Fruit fly (Drosophila melanogaster): ENCODE data around the gene CG3009.

The CG3009 gene

DNA sequence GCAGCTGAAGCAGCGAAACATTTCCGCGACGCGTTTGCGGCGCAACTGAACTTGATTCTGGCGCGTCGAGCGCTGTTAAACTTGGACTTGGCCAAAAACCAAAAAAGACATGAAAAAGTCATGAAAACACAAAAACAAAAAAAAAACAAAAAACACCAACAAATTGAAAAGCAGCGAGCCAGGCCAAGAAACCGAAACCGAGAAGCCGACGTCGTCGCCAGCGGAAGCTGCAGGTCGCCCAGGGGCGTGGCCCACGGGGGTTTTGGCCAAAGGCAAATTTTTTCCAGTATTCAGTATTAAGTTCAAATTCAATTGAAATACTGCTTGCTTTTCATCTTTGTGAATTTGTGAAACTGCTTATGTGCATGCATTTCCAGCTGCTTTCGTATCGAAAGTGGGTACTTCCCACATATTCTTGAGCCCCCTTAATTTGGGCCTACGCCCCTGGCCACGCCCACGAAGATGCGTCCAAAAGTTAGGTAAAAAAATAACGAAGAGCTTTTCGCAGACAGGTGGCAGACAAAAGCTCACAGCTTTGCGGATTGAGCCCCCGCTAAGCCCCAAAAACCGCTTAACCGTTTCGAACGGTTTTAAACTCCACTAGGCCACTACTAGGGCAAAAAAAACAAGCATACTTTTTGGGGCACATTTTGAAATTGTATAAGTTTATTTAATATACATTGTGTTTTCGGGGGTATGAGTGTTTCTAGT, at the start of gene CG3009:
Gene CG3009, minus strand, starts transcription at position 51 of the 711 bp plus-strand sequence.
- no peak for TF ChIP-seq Myc (optimal IDR thresholded peaks at IDR 0.05)
- no peak for TF ChIP-seq ttk (optimal IDR thresholded peaks at IDR 0.05)
- TF ChIP-seq h (optimal IDR thresholded peaks at IDR 0.05), result no peak
- TF ChIP-seq insv (optimal IDR thresholded peaks at IDR 0.05), result no peak
- TF ChIP-seq psq (optimal IDR thresholded peaks at IDR 0.05), result no peak
- TF ChIP-seq Sin3A (optimal IDR thresholded peaks at IDR 0.05), result no peak

DNA sequence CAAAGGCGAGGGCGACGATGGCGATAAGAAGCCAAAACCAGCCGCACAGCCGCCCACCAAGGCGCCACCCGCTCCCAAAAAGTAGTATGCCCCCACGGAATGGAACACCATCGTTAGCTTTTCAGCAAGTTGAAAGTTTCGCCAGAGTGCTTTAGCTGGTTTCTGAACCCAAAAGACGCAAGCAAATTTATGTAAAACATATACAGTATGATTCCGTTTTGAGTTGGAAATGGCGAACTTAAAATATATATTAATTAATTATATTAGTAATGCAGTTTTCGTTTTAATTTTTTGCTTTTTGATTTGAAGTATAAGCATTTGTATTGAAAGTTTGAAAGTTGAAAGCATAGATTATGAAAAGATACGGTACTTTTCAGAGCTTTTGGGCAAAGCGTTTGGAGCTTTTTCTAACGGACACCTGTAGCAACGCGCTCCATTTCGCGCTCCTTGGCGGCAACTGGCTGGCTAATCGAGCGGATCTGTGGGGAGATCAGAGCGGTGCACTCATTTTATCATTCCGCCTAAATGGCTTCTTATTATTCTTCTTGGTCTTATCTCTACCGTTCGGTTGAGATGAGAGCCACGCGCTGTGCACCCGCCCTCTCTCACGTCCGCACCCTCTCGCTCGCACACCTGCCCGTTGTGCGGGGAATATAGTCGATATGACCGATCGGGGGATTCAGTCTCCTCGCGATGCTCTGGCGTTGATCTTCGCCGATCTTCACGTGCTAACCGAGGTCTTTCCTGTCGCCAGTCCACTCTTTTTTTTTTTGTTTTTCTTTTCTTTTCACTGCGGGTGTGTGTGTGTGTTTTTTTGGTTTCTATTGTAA, 41.0 kb upstream of the CG3009 start, which contains the start of gene Proc-R:
Gene Proc-R, plus strand, starts transcription at position 680 of the 830 bp plus-strand sequence.
- TF ChIP-seq Myc (optimal IDR thresholded peaks at IDR 0.05) (no peak), ttk (optimal IDR thresholded peaks at IDR 0.05) (no peak), Sin3A (optimal IDR thresholded peaks at IDR 0.05) (no peak), psq (optimal IDR thresholded peaks at IDR 0.05) (no peak), insv (optimal IDR thresholded peaks at IDR 0.05) (no peak), h (optimal IDR thresholded peaks at IDR 0.05) (no peak)

DNA sequence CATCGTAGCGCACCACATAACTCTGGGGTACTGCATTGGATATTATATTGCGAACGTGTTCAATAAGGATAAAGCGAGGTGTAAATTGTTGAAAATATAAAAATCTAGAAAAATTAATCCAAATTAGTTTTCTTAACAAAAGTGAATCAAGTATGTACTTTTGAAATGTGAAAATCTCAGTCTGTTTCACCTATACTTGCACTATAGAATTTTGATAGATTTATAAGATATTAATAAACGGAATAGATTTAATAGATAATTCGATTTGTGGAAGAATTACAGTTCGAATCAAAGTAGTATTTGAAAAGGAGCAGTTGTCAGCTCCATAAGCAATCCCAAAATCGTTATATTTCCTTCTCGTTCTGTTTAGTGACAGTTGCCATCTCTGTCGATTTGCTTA, 38.5 kb upstream of the CG3009 start, which contains the start of gene CG7024:
Gene CG7024, plus strand, starts transcription at position 301 of the 400 bp plus-strand sequence.
- TF ChIP-seq insv (optimal IDR thresholded peaks at IDR 0.05) (no peak), psq (optimal IDR thresholded peaks at IDR 0.05) (no peak), Sin3A (optimal IDR thresholded peaks at IDR 0.05) (no peak), Myc (optimal IDR thresholded peaks at IDR 0.05) (no peak)

DNA sequence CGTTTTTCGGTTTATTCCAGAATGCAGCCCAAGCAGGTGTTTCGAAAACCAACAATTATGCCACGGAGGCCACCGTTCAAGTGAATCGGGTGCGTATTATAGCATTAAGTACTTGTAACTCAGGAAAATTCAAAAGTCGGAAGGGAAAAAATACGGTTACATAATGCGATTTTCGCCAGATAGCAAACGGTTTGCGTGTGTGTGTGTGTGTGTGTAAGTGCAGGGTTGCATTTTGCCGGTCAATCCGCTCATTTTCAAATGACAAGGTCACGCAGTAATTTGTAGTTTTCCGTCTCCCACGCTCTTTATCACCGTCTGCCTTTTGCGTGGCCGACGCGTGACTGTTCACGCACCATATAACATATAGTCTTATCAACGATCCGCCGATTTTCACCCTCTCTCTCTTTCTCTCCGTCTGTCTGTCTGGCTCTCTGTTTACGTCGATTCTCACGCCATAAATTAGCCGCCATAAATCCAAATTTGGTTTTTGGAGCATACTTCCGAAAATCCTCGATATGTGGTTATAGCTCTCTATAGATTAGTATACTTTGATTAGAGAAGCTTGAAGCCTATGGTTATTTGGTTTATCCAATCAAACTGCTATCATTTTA, 36.4 kb upstream of the CG3009 start:
- TF ChIP-seq Myc (optimal IDR thresholded peaks at IDR 0.05) (no peak), Sin3A (optimal IDR thresholded peaks at IDR 0.05) (no peak), insv (optimal IDR thresholded peaks at IDR 0.05) (no peak), h (optimal IDR thresholded peaks at IDR 0.05) (no peak), ttk (optimal IDR thresholded peaks at IDR 0.05) (no peak), psq (optimal IDR thresholded peaks at IDR 0.05) (no peak)

DNA sequence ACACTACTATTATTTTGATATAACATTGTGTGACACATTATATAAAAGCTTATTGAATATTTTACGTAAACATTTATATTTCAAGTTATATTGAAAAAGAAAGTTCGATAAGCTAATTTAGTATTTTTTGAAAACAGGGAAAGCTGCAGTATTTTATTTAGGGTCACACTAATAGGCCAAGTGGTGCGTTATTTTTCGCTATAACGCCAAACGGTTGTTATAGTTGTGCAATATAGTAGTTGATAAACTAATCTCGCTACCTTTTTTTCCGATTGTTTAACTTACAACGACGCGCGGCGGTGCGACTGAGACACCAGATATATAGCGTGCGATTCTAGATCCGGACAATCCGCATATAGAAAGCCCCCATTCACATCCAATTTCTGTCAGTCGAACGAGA, 35.6 kb upstream of the CG3009 start, which contains the start of gene Pdha:
Gene Pdha, plus strand, starts transcription at position 167 of the 400 bp plus-strand sequence.
- TF ChIP-seq Sin3A (optimal IDR thresholded peaks at IDR 0.05), result no peak
- no peak for TF ChIP-seq Myc (optimal IDR thresholded peaks at IDR 0.05)
- TF ChIP-seq insv (optimal IDR thresholded peaks at IDR 0.05), result no peak
- no peak for TF ChIP-seq psq (optimal IDR thresholded peaks at IDR 0.05)
- TF ChIP-seq h (optimal IDR thresholded peaks at IDR 0.05), result no peak

DNA sequence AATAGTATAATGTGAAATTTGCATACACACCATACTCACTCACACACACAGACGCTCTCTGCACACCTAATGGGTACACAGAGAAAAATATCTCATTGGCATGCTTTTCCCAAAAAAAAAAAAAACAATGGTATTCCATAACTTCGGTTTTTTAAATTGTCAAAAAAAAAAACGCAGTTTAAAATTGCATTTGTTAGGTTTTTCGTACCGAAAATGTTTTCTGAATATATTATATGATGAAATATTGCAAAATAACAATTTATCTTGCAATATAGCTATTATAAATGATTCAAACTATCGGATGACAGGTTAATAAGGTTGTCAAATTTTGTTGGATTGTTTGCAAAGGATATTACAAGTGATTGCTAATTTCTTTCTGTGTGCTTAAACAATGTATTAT, 33.3 kb upstream of the CG3009 start:
- no peak for TF ChIP-seq h (optimal IDR thresholded peaks at IDR 0.05)
- TF ChIP-seq Sin3A (optimal IDR thresholded peaks at IDR 0.05), result no peak
- no peak for TF ChIP-seq psq (optimal IDR thresholded peaks at IDR 0.05)
- TF ChIP-seq insv (optimal IDR thresholded peaks at IDR 0.05), result no peak
- TF ChIP-seq Myc (optimal IDR thresholded peaks at IDR 0.05), result no peak
- TF ChIP-seq ttk (optimal IDR thresholded peaks at IDR 0.05), result no peak

DNA sequence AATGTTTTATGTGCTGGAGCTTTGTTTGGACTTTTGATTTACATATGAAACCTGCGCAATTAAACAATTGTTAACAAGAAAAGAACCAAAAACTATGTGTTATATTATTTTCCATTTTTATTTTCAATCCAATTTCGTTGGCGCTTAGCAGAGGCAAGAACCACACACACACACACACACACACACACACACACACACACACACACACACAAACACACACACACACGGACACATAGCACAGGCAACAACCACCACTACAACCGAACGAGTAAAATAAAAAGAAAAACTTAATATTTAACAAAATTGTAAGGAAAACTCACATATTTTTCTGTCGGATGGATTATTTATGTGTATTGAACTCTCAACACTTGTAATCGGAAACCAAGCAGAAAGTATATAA, 32.9 kb upstream of the CG3009 start:
- TF ChIP-seq psq (optimal IDR thresholded peaks at IDR 0.05), result no peak
- no peak for TF ChIP-seq h (optimal IDR thresholded peaks at IDR 0.05)
- TF ChIP-seq ttk (optimal IDR thresholded peaks at IDR 0.05), result no peak
- no peak for TF ChIP-seq Sin3A (optimal IDR thresholded peaks at IDR 0.05)
- no peak for TF ChIP-seq insv (optimal IDR thresholded peaks at IDR 0.05)
- TF ChIP-seq Myc (optimal IDR thresholded peaks at IDR 0.05), result no peak

DNA sequence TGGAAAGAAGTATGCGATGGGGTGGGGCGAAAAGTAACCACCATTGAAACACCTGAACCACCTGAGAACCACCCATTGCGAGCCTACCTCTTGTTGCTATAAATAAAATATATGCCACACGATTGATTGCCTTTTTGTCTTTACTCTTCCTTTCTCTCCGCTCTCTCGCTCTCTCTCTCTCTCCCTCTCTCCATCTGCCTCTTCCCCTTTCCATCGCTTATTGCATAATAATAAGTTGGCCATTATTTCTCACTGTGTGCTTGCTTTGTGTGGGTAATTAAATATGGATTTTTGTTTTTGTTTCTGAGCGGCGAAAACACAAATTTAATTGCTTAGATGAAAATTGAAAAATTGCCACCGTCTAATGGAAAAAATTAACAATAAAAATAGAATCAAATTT, 27.6 kb upstream of the CG3009 start:
- TF ChIP-seq psq (optimal IDR thresholded peaks at IDR 0.05) (no peak), h (optimal IDR thresholded peaks at IDR 0.05) (no peak), ttk (optimal IDR thresholded peaks at IDR 0.05) (no peak), Myc (optimal IDR thresholded peaks at IDR 0.05) (no peak), insv (optimal IDR thresholded peaks at IDR 0.05) (no peak), Sin3A (optimal IDR thresholded peaks at IDR 0.05) (no peak)

DNA sequence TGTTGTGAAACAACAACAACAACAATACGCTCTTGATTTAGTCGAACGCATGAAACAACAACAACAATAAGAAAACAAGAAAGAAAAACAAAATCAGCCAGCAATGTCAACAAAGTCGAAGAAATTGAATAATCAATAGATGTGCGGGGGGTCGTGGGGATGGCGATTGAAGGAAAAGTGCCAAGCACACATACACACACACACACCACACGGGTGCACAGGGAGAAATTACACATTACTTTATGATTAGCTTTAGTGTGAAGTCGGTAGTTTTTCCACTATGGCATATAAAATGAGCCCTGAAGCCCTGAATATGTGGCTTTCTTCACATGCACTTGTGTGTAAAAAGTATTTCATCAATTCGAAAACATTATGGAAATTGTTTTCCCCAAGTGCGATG, 26.5 kb upstream of the CG3009 start:
- no peak for TF ChIP-seq insv (optimal IDR thresholded peaks at IDR 0.05)
- no peak for TF ChIP-seq Sin3A (optimal IDR thresholded peaks at IDR 0.05)
- TF ChIP-seq h (optimal IDR thresholded peaks at IDR 0.05), result no peak
- TF ChIP-seq ttk (optimal IDR thresholded peaks at IDR 0.05), result no peak
- no peak for TF ChIP-seq Myc (optimal IDR thresholded peaks at IDR 0.05)
- no peak for TF ChIP-seq psq (optimal IDR thresholded peaks at IDR 0.05)

DNA sequence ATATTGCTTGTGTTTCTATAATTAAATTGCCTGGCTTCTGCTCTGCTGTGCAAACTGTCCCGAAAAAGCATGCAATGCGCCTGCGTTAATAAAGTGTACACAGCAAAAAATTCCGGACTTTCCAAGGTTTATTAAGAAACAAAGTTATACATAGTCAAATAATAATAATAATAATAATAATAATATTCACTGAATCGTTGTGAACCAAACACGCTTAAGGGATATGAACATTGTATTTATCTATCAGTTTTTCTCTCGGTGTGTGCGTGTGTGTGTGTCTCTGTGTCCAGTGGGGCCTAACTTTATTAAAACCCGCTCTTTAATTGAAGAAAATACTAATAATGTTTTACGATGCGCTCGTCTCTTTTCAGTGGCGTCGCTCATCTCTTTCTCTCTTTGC, 24.7 kb upstream of the CG3009 start:
- TF ChIP-seq Myc (optimal IDR thresholded peaks at IDR 0.05) (no peak), h (optimal IDR thresholded peaks at IDR 0.05) (no peak), Sin3A (optimal IDR thresholded peaks at IDR 0.05) (no peak), insv (optimal IDR thresholded peaks at IDR 0.05) (no peak), ttk (optimal IDR thresholded peaks at IDR 0.05) (no peak), psq (optimal IDR thresholded peaks at IDR 0.05) (no peak)

DNA sequence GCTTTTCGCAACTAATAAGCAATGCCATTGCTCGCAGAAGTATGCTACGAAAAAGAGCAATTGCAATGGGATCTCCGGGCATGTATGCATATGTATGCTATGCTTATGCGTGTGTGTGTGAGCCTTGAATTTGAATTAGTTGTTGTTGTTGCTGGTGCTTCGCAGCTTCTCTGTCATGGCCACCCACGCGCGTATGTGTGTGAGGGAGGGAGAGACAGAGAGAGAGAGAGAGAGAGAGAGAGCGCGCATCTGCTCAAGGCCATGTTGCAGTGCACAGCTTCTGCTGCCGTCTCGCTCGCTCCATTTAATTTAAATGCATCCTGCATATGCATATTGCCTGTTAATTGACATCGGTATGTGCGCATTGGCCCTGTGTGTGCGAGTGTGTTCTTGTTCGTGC, 24.3 kb upstream of the CG3009 start:
- TF ChIP-seq insv (optimal IDR thresholded peaks at IDR 0.05), result no peak
- TF ChIP-seq ttk (optimal IDR thresholded peaks at IDR 0.05), result no peak
- no peak for TF ChIP-seq psq (optimal IDR thresholded peaks at IDR 0.05)
- TF ChIP-seq Myc (optimal IDR thresholded peaks at IDR 0.05), result no peak
- TF ChIP-seq Sin3A (optimal IDR thresholded peaks at IDR 0.05), result no peak

Data from Kc167 (cell line).